Worm (Caenorhabditis elegans) whole organism, L4 larva: ENCODE measurements around the gene R144.10.

Experiments used
- D1046.2 ChIP-seq: fragments of 200-800 bp; sonication (Bioruptor generic); IDR thresholded peaks from 2 replicates; pipeline ENCODE4 v1.3.6; 2022; ENCODE audit warnings: missing genetic modification characterization, missing compliant biosample characterization
- F37D6.2 ChIP-seq: sonication (generic microtip); optimal IDR thresholded peaks from 2 replicates; lab custom pipeline; 2016; ENCODE audit warnings: mild to moderate bottlenecking, missing genetic modification characterization, missing compliant biosample characterization
- T20F7.1 ChIP-seq: fragments of 200-800 bp; sonication (Bioruptor generic); optimal IDR thresholded peaks from 2 replicates; lab custom pipeline; 2018; ENCODE audit warnings: mild to moderate bottlenecking, missing genetic modification characterization, missing compliant biosample characterization
- ZK337.2 ChIP-seq: fragments of 200-800 bp; sonication (Bioruptor generic); IDR thresholded peaks from 2 replicates; pipeline ENCODE4 v1.3.6; 2022; ENCODE audit warnings: missing genetic modification reagents, missing genetic modification characterization, missing compliant biosample characterization
- ZK546.5 ChIP-seq, 2 experiments: sonication (generic microtip); optimal IDR thresholded peaks; 2 replicates each; lab custom pipeline; 2017; ENCODE audit warnings: missing biosample characterization in 2 of 2, missing genetic modification characterization in 2 of 2
- aha-1 ChIP-seq: fragments of 150-350 bp; peaks from one replicate; lab custom pipeline; 2014; ENCODE audit warnings: missing biosample characterization, missing genetic modification characterization
- aly-2 ChIP-seq: sonication (generic microtip); optimal IDR thresholded peaks from 2 replicates; lab custom pipeline; 2018; ENCODE audit warnings: missing biosample characterization, missing genetic modification characterization
- arid-1 ChIP-seq: fragments of 200-800 bp; sonication (Bioruptor generic); conservative IDR thresholded peaks from 2 replicates; pipeline ENCODE4 v1.3.6; 2022; ENCODE audit warnings: missing genetic modification reagents, missing genetic modification characterization, missing compliant biosample characterization
- ceh-20 ChIP-seq: fragments of 200-800 bp; sonication (Bioruptor generic); IDR thresholded peaks from 2 replicates; pipeline ENCODE4 v1.3.6; 2022; ENCODE audit warnings: missing genetic modification reagents, missing genetic modification characterization, missing compliant biosample characterization
- ceh-28 ChIP-seq: fragments of 150-350 bp; optimal IDR thresholded peaks from 2 replicates; lab custom pipeline; 2014; ENCODE audit warnings: missing biosample characterization, missing genetic modification reagents, missing genetic modification characterization
- ceh-62 ChIP-seq: sonication (generic microtip); optimal IDR thresholded peaks from 2 replicates; lab custom pipeline; 2017; ENCODE audit warnings: missing biosample characterization, missing genetic modification characterization
- ceh-82 ChIP-seq: sonication (generic microtip); optimal IDR thresholded peaks from 2 replicates; lab custom pipeline; 2017; ENCODE audit warnings: missing biosample characterization, missing genetic modification characterization
- cey-2 ChIP-seq: sonication (generic microtip); optimal IDR thresholded peaks from 3 replicates; lab custom pipeline; 2017; ENCODE audit warnings: missing genetic modification characterization, mild to moderate bottlenecking, missing compliant biosample characterization, antibody characterized with exemption, borderline replicate concordance; ENCODE audit not compliant: insufficient read depth
- daf-12 ChIP-seq: fragments of 150-350 bp; optimal IDR thresholded peaks from 2 replicates; lab custom pipeline; 2014; ENCODE audit warnings: missing biosample characterization, missing genetic modification reagents, missing genetic modification characterization
- daf-19 ChIP-seq: fragments of 200-800 bp; sonication (Bioruptor generic); conservative IDR thresholded peaks from 2 replicates; pipeline ENCODE4 v1.3.6; 2022; ENCODE audit warnings: missing genetic modification characterization, missing compliant biosample characterization
- duxl-1 ChIP-seq: sonication (generic microtip); optimal IDR thresholded peaks from 2 replicates; lab custom pipeline; 2016; ENCODE audit warnings: mild to moderate bottlenecking, missing genetic modification characterization, moderate library complexity, missing compliant biosample characterization; ENCODE audit not compliant: poor library complexity
- dve-1 ChIP-seq: sonication (generic microtip); optimal IDR thresholded peaks from 2 replicates; lab custom pipeline; 2017; ENCODE audit warnings: antibody characterized with exemption, mild to moderate bottlenecking, missing genetic modification characterization, missing compliant biosample characterization; ENCODE audit not compliant: insufficient read depth
- gei-8 ChIP-seq: fragments of 200-800 bp; sonication (Bioruptor generic); optimal IDR thresholded peaks from 2 replicates; lab custom pipeline; 2018; ENCODE audit warnings: mild to moderate bottlenecking, missing genetic modification characterization, missing compliant biosample characterization
- hif-1 ChIP-seq, 2 experiments: sonication (generic microtip); optimal IDR thresholded peaks; 2 replicates each; lab custom pipeline; 2016 to 2017; ENCODE audit warnings: missing compliant biosample characterization in 2 of 2, missing genetic modification characterization in 2 of 2, missing genetic modification reagents in 2 of 2, missing genotype in 2 of 2, mild to moderate bottlenecking in 1 of 2
- hlh-11 ChIP-seq: fragments of 200-800 bp; sonication (Bioruptor generic); optimal IDR thresholded peaks from 2 replicates; lab custom pipeline; 2018; ENCODE audit warnings: mild to moderate bottlenecking, missing genetic modification characterization, missing compliant biosample characterization
- jun-1 ChIP-seq: fragments of 150-350 bp; optimal IDR thresholded peaks from 2 replicates; lab custom pipeline; 2014; ENCODE audit warnings: missing biosample characterization, missing genetic modification reagents, missing genetic modification characterization
- lin-29 ChIP-seq: fragments of 200-800 bp; sonication (Bioruptor generic); IDR thresholded peaks from 2 replicates; pipeline ENCODE4 v1.3.6; 2022; ENCODE audit warnings: missing genetic modification reagents, missing genetic modification characterization, missing compliant biosample characterization
- lir-3 ChIP-seq: sonication (generic microtip); optimal IDR thresholded peaks from 2 replicates; lab custom pipeline; 2016; ENCODE audit warnings: mild to moderate bottlenecking, missing genetic modification characterization, missing compliant biosample characterization
- lsy-2 ChIP-seq, 2 experiments: fragments of 150-350 bp in 1 of 2; sonication (generic microtip) in 1 of 2; optimal IDR thresholded peaks; 2 replicates each; lab custom pipeline; 2014 to 2017; ENCODE audit warnings: missing biosample characterization in 2 of 2, missing genetic modification characterization in 2 of 2
- madf-5 ChIP-seq, 2 experiments: fragments of 200-800 bp; sonication (Bioruptor generic); IDR thresholded peaks; 2 replicates each; pipeline ENCODE4 v1.3.6; 2022; ENCODE audit warnings: missing compliant biosample characterization in 2 of 2, missing genetic modification characterization in 2 of 2
- madf-9 ChIP-seq: fragments of 200-800 bp; sonication (Bioruptor generic); conservative IDR thresholded peaks from 2 replicates; pipeline ENCODE4 v1.3.6; 2022; ENCODE audit warnings: missing genetic modification reagents, missing genetic modification characterization, missing compliant biosample characterization
- mdl-1 ChIP-seq, 2 experiments: fragments of 150-350 bp in 1 of 2; sonication (generic microtip) in 1 of 2; optimal IDR thresholded peaks; 2 replicates each; lab custom pipeline; 2014 to 2017; ENCODE audit warnings: missing biosample characterization in 2 of 2, missing genetic modification characterization in 2 of 2
- mdt-29 ChIP-seq: fragments of 200-800 bp; sonication (Bioruptor generic); IDR thresholded peaks from 2 replicates; pipeline ENCODE4 v1.3.6; 2022; ENCODE audit warnings: missing genetic modification reagents, missing genetic modification characterization, missing compliant biosample characterization
- mes-2 ChIP-seq: sonication (generic microtip); optimal IDR thresholded peaks from 2 replicates; lab custom pipeline; 2016; ENCODE audit warnings: missing genotype, mild to moderate bottlenecking, missing genetic modification characterization, missing compliant biosample characterization; ENCODE audit not compliant: poor library complexity, severe bottlenecking
- mxl-3 ChIP-seq: fragments of 200-800 bp; sonication (Bioruptor generic); optimal IDR thresholded peaks from 2 replicates; lab custom pipeline; 2018; ENCODE audit warnings: mild to moderate bottlenecking, missing genetic modification characterization, missing compliant biosample characterization
- nhr-102 ChIP-seq: sonication (generic microtip); optimal IDR thresholded peaks from 2 replicates; lab custom pipeline; 2016; ENCODE audit warnings: mild to moderate bottlenecking, missing genetic modification characterization, moderate library complexity, missing compliant biosample characterization
- nhr-111 ChIP-seq: fragments of 200-800 bp; sonication (Bioruptor generic); optimal IDR thresholded peaks from 2 replicates; lab custom pipeline; 2018; ENCODE audit warnings: mild to moderate bottlenecking, missing genetic modification characterization, missing compliant biosample characterization
- nhr-237 ChIP-seq: sonication (generic microtip); optimal IDR thresholded peaks from 2 replicates; lab custom pipeline; 2017; ENCODE audit warnings: missing biosample characterization, missing genetic modification characterization
- nhr-25 ChIP-seq: sonication (generic microtip); optimal IDR thresholded peaks from 2 replicates; lab custom pipeline; 2017; ENCODE audit warnings: missing genetic modification characterization, mild to moderate bottlenecking, missing compliant biosample characterization, antibody characterized with exemption, moderate library complexity, borderline replicate concordance; ENCODE audit not compliant: insufficient read depth
- nhr-41 ChIP-seq: fragments of 200-800 bp; sonication (Bioruptor generic); IDR thresholded peaks from 2 replicates; pipeline ENCODE4 v1.3.6; 2022; ENCODE audit warnings: missing genetic modification reagents, missing genetic modification characterization, missing compliant biosample characterization
- nhr-48 ChIP-seq: sonication (generic microtip); optimal IDR thresholded peaks from 2 replicates; lab custom pipeline; 2016; ENCODE audit warnings: mild to moderate bottlenecking, missing genetic modification characterization, missing compliant biosample characterization
- php-3 ChIP-seq: fragments of 200-800 bp; sonication (Bioruptor generic); IDR thresholded peaks from 2 replicates; pipeline ENCODE4 v1.3.6; 2022; ENCODE audit warnings: missing genetic modification reagents, missing genetic modification characterization, missing compliant biosample characterization
- rbr-2 ChIP-seq: sonication (generic microtip); optimal IDR thresholded peaks from 2 replicates; lab custom pipeline; 2016; ENCODE audit warnings: missing genotype, missing genetic modification characterization, missing compliant biosample characterization
- sdz-12 ChIP-seq: fragments of 200-800 bp; sonication (Bioruptor generic); optimal IDR thresholded peaks from 2 replicates; lab custom pipeline; 2018; ENCODE audit warnings: mild to moderate bottlenecking, missing genetic modification characterization, missing compliant biosample characterization
- set-16 ChIP-seq: fragments of 200-800 bp; sonication (Bioruptor generic); IDR thresholded peaks from 2 replicates; pipeline ENCODE4 v1.3.6; 2022; ENCODE audit warnings: missing genetic modification reagents, missing genetic modification characterization, missing compliant biosample characterization
- spr-1 ChIP-seq: sonication (generic microtip); optimal IDR thresholded peaks from 2 replicates; lab custom pipeline; 2016; ENCODE audit warnings: mild to moderate bottlenecking, missing genetic modification characterization, missing compliant biosample characterization
- tag-97 ChIP-seq: fragments of 200-800 bp; sonication (Bioruptor generic); IDR thresholded peaks from 2 replicates; pipeline ENCODE4 v1.3.6; 2022; ENCODE audit warnings: missing genetic modification characterization, missing compliant biosample characterization
- unc-130 ChIP-seq: sonication (generic microtip); optimal IDR thresholded peaks from 2 replicates; lab custom pipeline; 2016; ENCODE audit warnings: missing genetic modification reagents, missing genetic modification characterization, missing compliant biosample characterization
- unc-39 ChIP-seq: sonication (generic microtip); optimal IDR thresholded peaks from 2 replicates; lab custom pipeline; 2017; ENCODE audit warnings: missing biosample characterization, missing genetic modification characterization
- unc-62 ChIP-seq, 3 experiments: fragments of 150-350 bp in 1 of 3; sonication (generic microtip); optimal IDR thresholded peaks in 2 of 3; peaks in 1 of 3; 1 replicate in 1 of 3; 2 replicates in 2 of 3; lab custom pipeline; 2014 to 2017; ENCODE audit warnings: missing biosample characterization in 3 of 3, missing genetic modification characterization in 3 of 3, missing genetic modification reagents in 3 of 3, missing genotype in 1 of 3
- vab-7 ChIP-seq: fragments of 200-800 bp; sonication (Bioruptor generic); IDR thresholded peaks from 2 replicates; pipeline ENCODE4 v1.3.6; 2022; ENCODE audit warnings: missing genetic modification reagents, missing genetic modification characterization, missing compliant biosample characterization
- zag-1 ChIP-seq: fragments of 150-350 bp; optimal IDR thresholded peaks from 2 replicates; lab custom pipeline; 2014; ENCODE audit warnings: missing biosample characterization, missing genetic modification characterization
- zfp-3 ChIP-seq: fragments of 200-800 bp; sonication (Bioruptor generic); conservative IDR thresholded peaks from 2 replicates; pipeline ENCODE4 v1.3.6; 2022; ENCODE audit warnings: missing genetic modification reagents, missing genetic modification characterization, missing compliant biosample characterization
- zip-11 ChIP-seq: fragments of 200-800 bp; sonication (Bioruptor generic); IDR thresholded peaks from 2 replicates; pipeline ENCODE4 v1.3.6; 2022; ENCODE audit warnings: missing genetic modification characterization, missing compliant biosample characterization
- ztf-7 ChIP-seq: fragments of 150-350 bp; optimal IDR thresholded peaks from 2 replicates; lab custom pipeline; 2014; ENCODE audit warnings: missing biosample characterization, missing genetic modification characterization

Gene R144.10

DNA sequence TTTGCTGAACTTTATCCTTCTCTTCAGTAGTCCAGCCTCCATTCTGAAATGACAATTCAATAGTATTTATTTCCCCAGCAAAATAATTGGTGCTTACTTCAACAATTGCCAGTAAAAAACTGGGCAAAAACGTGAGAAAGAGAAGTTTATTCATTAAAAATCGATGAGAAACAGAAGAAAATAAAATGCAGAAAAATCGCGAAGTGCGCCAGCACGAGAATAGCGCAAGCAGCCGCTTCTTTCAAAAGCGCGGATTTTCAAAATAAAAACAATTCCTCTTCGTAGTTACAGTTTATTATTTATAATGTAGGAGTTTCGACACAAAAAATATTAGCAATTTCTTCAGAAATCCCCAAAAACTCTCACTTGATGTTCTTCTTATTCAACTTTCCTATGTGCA, 39.2 kb downstream of the R144.10 start, which contains the start of gene C27F2.9 (continued):
- TF ChIP-seq unc-62 (GFP tag; optimal IDR thresholded peaks at IDR 0.05 in 1 of 2; lab: Kevin White, UChicago) (peak in 1 of 2 experiments; percentile 98), unc-62 (tag; optimal IDR thresholded peaks at IDR 0.05; lab: Kevin White, UChicago) (no peak), ceh-82 (tag; lab: Kevin White, UChicago) (no peak), mxl-3 (no peak), jun-1 (tag; lab: Kevin White, UChicago) (no peak), arid-1 (GFP tag; lab: Robert Waterston, UW) (peak; percentile 77; the same call in 1 of the 2 replicates), T20F7.1 (GFP tag; lab: Kevin White, UChicago) (peak; percentile 83), zag-1 (tag; lab: Kevin White, UChicago) (no peak), mdl-1 (tag; optimal IDR thresholded peaks at IDR 0.05; lab: Kevin White, UChicago) (peak in 1 of 2 experiments; percentile 2), lir-3 (no peak), set-16 (GFP tag; lab: Robert Waterston, UW) (no peak), unc-39 (tag; lab: Kevin White, UChicago) (no peak), rbr-2 (tag; lab: Kevin White, UChicago) (peak; percentile 82), vab-7 (GFP tag; lab: Robert Waterston, UW) (no peak), mdt-29 (GFP tag; lab: Robert Waterston, UW) (no peak), aly-2 (no peak), ZK546.5 (tag; optimal IDR thresholded peaks at IDR 0.05; lab: Kevin White, UChicago) (no peak), ceh-62 (tag; lab: Kevin White, UChicago) (no peak), madf-9 (GFP tag; lab: Robert Waterston, UW) (no peak), F37D6.2 (tag; lab: Kevin White, UChicago) (peak; percentile 68), daf-12 (tag; lab: Kevin White, UChicago) (no peak), hif-1 (tag; optimal IDR thresholded peaks at IDR 0.05; lab: Kevin White, UChicago) (peak; percentile 40 to 58), ztf-7 (tag; lab: Kevin White, UChicago) (peak; percentile 43), aha-1 (no peak), nhr-25 (tag; lab: Kevin White, UChicago) (peak; percentile 70), daf-19 (no peak), gei-8 (GFP tag; lab: Kevin White, UChicago) (no peak), nhr-237 (tag; lab: Kevin White, UChicago) (no peak), D1046.2 (GFP tag; lab: Robert Waterston, UW) (no peak), tag-97 (GFP tag; lab: Robert Waterston, UW) (no peak), lin-29 (GFP tag; lab: Robert Waterston, UW) (no peak), nhr-102 (peak; percentile 85), nhr-48 (peak; percentile 54), ceh-20 (GFP tag; lab: Robert Waterston, UW) (peak; percentile 77), php-3 (GFP tag; lab: Robert Waterston, UW) (no peak), cey-2 (tag; lab: Kevin White, UChicago) (no peak), nhr-111 (GFP tag; lab: Kevin White, UChicago) (no peak), zfp-3 (GFP tag; lab: Robert Waterston, UW) (0 out of 2 replicates have a peak, but pooled peaks have one; percentile 57), unc-130 (GFP tag; lab: Kevin White, UChicago) (peak; percentile 59), lsy-2 (tag; optimal IDR thresholded peaks at IDR 0.05; lab: Kevin White, UChicago) (peak; percentile 56 to 92), zip-11 (no peak), sdz-12 (GFP tag; lab: Kevin White, UChicago) (no peak), dve-1 (peak; percentile 82), madf-5 (GFP tag; IDR thresholded peaks at IDR 0.05; lab: Robert Waterston, UW) (peak in 1 of 2 experiments; percentile 44; a peak in 1 of 4 replicates), nhr-41 (GFP tag; lab: Robert Waterston, UW) (no peak), spr-1 (tag; lab: Kevin White, UChicago) (peak; percentile 68), mes-2 (tag; lab: Kevin White, UChicago) (peak; percentile 95), duxl-1 (tag; lab: Kevin White, UChicago) (peak; percentile 82), ZK337.2 (GFP tag; lab: Robert Waterston, UW) (no peak), hlh-11 (tag; lab: Kevin White, UChicago) (no peak), ceh-28 (tag; lab: Kevin White, UChicago) (no peak)
